Worm (Caenorhabditis elegans): ENCODE data around the gene C15C8.7.

ce11 chrV:12759660-12760059 is 14.8 kb upstream of the C15C8.7 start, which contains the start of gene papl-1:
- TF ChIP-seq zfp-2 (tag; optimal IDR thresholded peaks at IDR 0.05), result no peak
- TF ChIP-seq lin-13 (GFP tag; optimal IDR thresholded peaks at IDR 0.05), result no peak

Measured in whole organism, L4 larva.